Fruit fly (Drosophila melanogaster) S2 (cell line): ENCODE data around the gene nht.

Experiments used
- CG8478 ChIP-seq: fragments of >200 bp; optimal IDR thresholded peaks from 2 replicates; lab custom pipeline; 2018
- CTCF ChIP-seq, 2 experiments: fragments of >200 bp; optimal IDR thresholded peaks; 2 replicates each; lab custom pipeline; 2018

dm6 chr2L:15324103-15324840, 5.6 kb upstream of the nht start:
- TF ChIP-seq CTCF (optimal IDR thresholded peaks at IDR 0.05; lab: Kevin White, UChicago), result no peak
- TF ChIP-seq CG8478, result no peak
